Fruit fly (Drosophila melanogaster) S2 (cell line): Measurements from ENCODE around the gene ss.

ENCODE experiments used
- CG8478 ChIP-seq: fragments of >200 bp; optimal IDR thresholded peaks from 2 replicates; lab custom pipeline; 2018
- CTCF ChIP-seq, 2 experiments: fragments of >200 bp; optimal IDR thresholded peaks; 2 replicates each; lab custom pipeline; 2018

DNA sequence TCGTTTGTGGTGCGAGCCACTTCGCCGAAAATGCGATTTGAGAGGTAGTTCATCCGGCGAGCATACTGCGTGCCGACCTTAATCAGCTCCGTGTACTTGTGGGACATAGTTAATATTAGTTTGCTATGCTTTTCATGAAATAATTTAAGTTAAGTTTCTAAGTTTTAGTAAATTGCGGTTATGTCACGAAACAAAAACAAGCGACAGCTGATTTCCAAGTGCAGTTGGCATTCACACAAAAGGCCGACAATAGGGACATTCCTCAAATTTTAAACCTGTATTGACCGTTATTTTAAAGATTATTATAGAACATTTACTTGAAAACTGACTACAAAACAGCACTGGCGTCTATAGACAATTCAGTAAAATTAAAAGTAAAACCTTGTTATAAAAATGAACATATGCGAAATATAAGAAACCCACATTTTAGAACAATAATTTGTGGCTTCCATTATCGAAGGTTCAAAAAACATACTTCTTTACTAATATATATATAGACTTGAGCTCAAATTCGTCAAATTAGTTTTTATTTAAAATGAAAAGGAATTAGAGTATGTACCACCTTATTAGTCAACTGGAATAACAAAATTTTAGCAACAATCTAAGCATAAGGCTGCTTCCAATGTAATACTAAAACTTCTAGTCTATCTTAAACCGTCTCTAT, 33.0 kb upstream of the ss start, which contains the start of gene mRpS33:
- TF ChIP-seq CTCF (optimal IDR thresholded peaks at IDR 0.05; lab: Kevin White, UChicago) (no peak), CG8478 (lab: Kevin White, UChicago) (no peak)
